Worm (Caenorhabditis elegans) whole organism, L2 larva: ENCODE results near the gene lnp-1.

Source experiments
- C34F6.9 ChIP-seq: fragments of 150-350 bp; optimal IDR thresholded peaks from 2 replicates; lab custom pipeline; 2014; ENCODE audit warnings: missing biosample characterization, missing genetic modification characterization
- Y55F3AM.14 ChIP-seq: fragments of 200-800 bp; sonication (Bioruptor generic); optimal IDR thresholded peaks from 2 replicates; lab custom pipeline; 2018; ENCODE audit warnings: mild to moderate bottlenecking, missing genetic modification characterization, missing compliant biosample characterization
- ama-1 ChIP-seq: fragments of 150-350 bp; optimal IDR thresholded peaks from 2 replicates; lab custom pipeline; 2018; ENCODE audit warnings: inconsistent platforms
- ceh-82 ChIP-seq: fragments of 150-350 bp; optimal IDR thresholded peaks from 2 replicates; lab custom pipeline; 2014; ENCODE audit warnings: missing biosample characterization, missing genetic modification characterization
- elt-3 ChIP-seq: sonication (generic microtip); optimal IDR thresholded peaks from 2 replicates; lab custom pipeline; 2017; ENCODE audit warnings: missing biosample characterization, missing genetic modification characterization
- lin-13 ChIP-seq: fragments of 150-350 bp; optimal IDR thresholded peaks from 2 replicates; lab custom pipeline; 2014; ENCODE audit warnings: missing biosample characterization, missing genetic modification reagents, missing genetic modification characterization
- lsy-2 ChIP-seq, 2 experiments: fragments of 150-350 bp in 1 of 2; sonication (generic microtip) in 1 of 2; optimal IDR thresholded peaks; 2 replicates each; lab custom pipeline; 2014 to 2017; ENCODE audit warnings: missing biosample characterization in 2 of 2, missing genetic modification characterization in 2 of 2
- mdl-1 ChIP-seq, 2 experiments: fragments of 150-350 bp in 1 of 2; sonication (generic microtip) in 1 of 2; optimal IDR thresholded peaks; 2 replicates each; lab custom pipeline; 2017; ENCODE audit warnings: missing biosample characterization in 2 of 2, missing genetic modification characterization in 2 of 2
- nhr-237 ChIP-seq: fragments of 150-350 bp; optimal IDR thresholded peaks from 2 replicates; lab custom pipeline; 2014; ENCODE audit warnings: missing biosample characterization, missing genetic modification characterization
- skn-1 ChIP-seq: sonication (generic microtip); optimal IDR thresholded peaks from 2 replicates; lab custom pipeline; 2017; ENCODE audit warnings: missing biosample characterization, missing genetic modification characterization
- sma-3 ChIP-seq: sonication (generic microtip); optimal IDR thresholded peaks from 2 replicates; lab custom pipeline; 2016; ENCODE audit warnings: missing genetic modification reagents, missing genetic modification characterization, missing compliant biosample characterization
- snpc-4 ChIP-seq: fragments of 150-350 bp; optimal IDR thresholded peaks from 2 replicates; lab custom pipeline; 2014; ENCODE audit warnings: missing biosample characterization, missing genetic modification characterization
- unc-39 ChIP-seq: fragments of 150-350 bp; optimal IDR thresholded peaks from 2 replicates; lab custom pipeline; 2014; ENCODE audit warnings: missing biosample characterization, missing genetic modification characterization
- ztf-11 ChIP-seq: sonication (generic microtip); optimal IDR thresholded peaks from 2 replicates; lab custom pipeline; 2017; ENCODE audit warnings: missing biosample characterization, missing genetic modification characterization

ce11 chrX:4604185-4604584 lies 15.6 kb downstream of the lnp-1 start:
- TF ChIP-seq ceh-82 (tag; lab: Kevin White, UChicago) (no peak), skn-1 (tag; lab: Kevin White, UChicago) (no peak), ama-1 (lab: Kevin White, UChicago) (no peak), snpc-4 (tag; lab: Kevin White, UChicago) (no peak), ztf-11 (tag; lab: Kevin White, UChicago) (no peak), C34F6.9 (tag; lab: Kevin White, UChicago) (no peak), nhr-237 (tag; lab: Kevin White, UChicago) (no peak), elt-3 (tag; lab: Kevin White, UChicago) (no peak), lin-13 (no peak), sma-3 (GFP tag; lab: Kevin White, UChicago) (no peak), lsy-2 (tag; optimal IDR thresholded peaks at IDR 0.05; lab: Kevin White, UChicago) (no peak), Y55F3AM.14 (GFP tag; lab: Kevin White, UChicago) (no peak), mdl-1 (tag; optimal IDR thresholded peaks at IDR 0.05; lab: Kevin White, UChicago) (no peak), unc-39 (tag; lab: Kevin White, UChicago) (no peak)
